Worm (Caenorhabditis elegans) whole organism, L2 larva: ENCODE data around the gene C45G9.8.
A peak's percentile ranks its signal among the peaks of the same experiment; 100 is the strongest.

Experiments
- C34F6.9 ChIP-seq: fragments of 150-350 bp; optimal IDR thresholded peaks from 2 replicates; lab custom pipeline; 2014; ENCODE audit warnings: missing biosample characterization, missing genetic modification characterization
- F13H6.1 ChIP-seq: sonication (generic microtip); optimal IDR thresholded peaks from 2 replicates; lab custom pipeline; 2016; ENCODE audit warnings: missing genetic modification characterization, missing compliant biosample characterization
- R02D3.7 ChIP-seq: fragments of 150-350 bp; optimal IDR thresholded peaks from 2 replicates; lab custom pipeline; 2014; ENCODE audit warnings: missing biosample characterization, missing genetic modification characterization
- Y55F3AM.14 ChIP-seq: fragments of 200-800 bp; sonication (Bioruptor generic); optimal IDR thresholded peaks from 2 replicates; lab custom pipeline; 2018; ENCODE audit warnings: mild to moderate bottlenecking, missing genetic modification characterization, missing compliant biosample characterization
- ZK546.5 ChIP-seq: sonication (generic microtip); optimal IDR thresholded peaks from 2 replicates; lab custom pipeline; 2017; ENCODE audit warnings: missing biosample characterization, missing genetic modification characterization
- alr-1 ChIP-seq: fragments of 150-350 bp; optimal IDR thresholded peaks from 2 replicates; lab custom pipeline; 2014; ENCODE audit warnings: missing biosample characterization, missing genetic modification characterization
- aly-2 ChIP-seq: fragments of 150-350 bp; optimal IDR thresholded peaks from 2 replicates; lab custom pipeline; 2014; ENCODE audit warnings: missing biosample characterization, missing genetic modification characterization
- ama-1 ChIP-seq: fragments of 150-350 bp; optimal IDR thresholded peaks from 2 replicates; lab custom pipeline; 2018; ENCODE audit warnings: inconsistent platforms
- blmp-1 ChIP-seq: sonication (generic microtip); optimal IDR thresholded peaks from 2 replicates; lab custom pipeline; 2017; ENCODE audit warnings: missing genetic modification characterization, mild to moderate bottlenecking, missing compliant biosample characterization, antibody characterized with exemption, moderate library complexity; ENCODE audit not compliant: insufficient read depth
- ceh-16 ChIP-seq: fragments of 150-350 bp; optimal IDR thresholded peaks from 2 replicates; lab custom pipeline; 2014; ENCODE audit warnings: missing biosample characterization, missing genetic modification characterization
- ceh-82 ChIP-seq: fragments of 150-350 bp; optimal IDR thresholded peaks from 2 replicates; lab custom pipeline; 2014; ENCODE audit warnings: missing biosample characterization, missing genetic modification characterization
- crh-2 ChIP-seq: sonication (generic microtip); optimal IDR thresholded peaks from 2 replicates; lab custom pipeline; 2017; ENCODE audit warnings: missing biosample characterization, missing genetic modification characterization
- dmd-4 ChIP-seq: sonication (generic microtip); optimal IDR thresholded peaks from 2 replicates; lab custom pipeline; 2017; ENCODE audit warnings: missing biosample characterization, missing genetic modification characterization
- egl-27 ChIP-seq: sonication (generic microtip); optimal IDR thresholded peaks from 3 replicates; lab custom pipeline; 2017; ENCODE audit warnings: missing biosample characterization, missing genetic modification reagents, missing genetic modification characterization
- elt-1 ChIP-seq: fragments of 150-350 bp; optimal IDR thresholded peaks from 2 replicates; lab custom pipeline; 2014; ENCODE audit warnings: missing biosample characterization, missing genetic modification characterization
- elt-3 ChIP-seq: sonication (generic microtip); optimal IDR thresholded peaks from 2 replicates; lab custom pipeline; 2017; ENCODE audit warnings: missing biosample characterization, missing genetic modification characterization
- fos-1 ChIP-seq: fragments of 150-350 bp; optimal IDR thresholded peaks from 2 replicates; lab custom pipeline; 2014; ENCODE audit warnings: missing biosample characterization, missing genetic modification characterization
- gmeb-1 ChIP-seq: fragments of 150-350 bp; optimal IDR thresholded peaks from 2 replicates; lab custom pipeline; 2014; ENCODE audit warnings: missing biosample characterization, missing genetic modification characterization
- lin-11 ChIP-seq: fragments of 150-350 bp; sonication (generic microtip); optimal IDR thresholded peaks from 2 replicates; lab custom pipeline; 2014; ENCODE audit warnings: missing biosample characterization, missing genetic modification characterization, inconsistent platforms, mixed read lengths
- lin-13 ChIP-seq: fragments of 150-350 bp; optimal IDR thresholded peaks from 2 replicates; lab custom pipeline; 2014; ENCODE audit warnings: missing biosample characterization, missing genetic modification reagents, missing genetic modification characterization
- lin-39 ChIP-seq: fragments of 150-350 bp; optimal IDR thresholded peaks from 2 replicates; lab custom pipeline; 2014; ENCODE audit warnings: missing biosample characterization, missing genetic modification reagents, missing genetic modification characterization
- lsy-2 ChIP-seq, 2 experiments: fragments of 150-350 bp in 1 of 2; sonication (generic microtip) in 1 of 2; optimal IDR thresholded peaks; 2 replicates each; lab custom pipeline; 2014 to 2017; ENCODE audit warnings: missing biosample characterization in 2 of 2, missing genetic modification characterization in 2 of 2
- mab-5 ChIP-seq: fragments of 150-350 bp; optimal IDR thresholded peaks from 2 replicates; lab custom pipeline; 2014; ENCODE audit warnings: missing biosample characterization, missing genetic modification characterization
- mbf-1 ChIP-seq: sonication (generic microtip); optimal IDR thresholded peaks from 2 replicates; lab custom pipeline; 2017; ENCODE audit warnings: missing biosample characterization, missing genetic modification characterization
- mdl-1 ChIP-seq, 2 experiments: fragments of 150-350 bp in 1 of 2; sonication (generic microtip) in 1 of 2; optimal IDR thresholded peaks; 2 replicates each; lab custom pipeline; 2017; ENCODE audit warnings: missing biosample characterization in 2 of 2, missing genetic modification characterization in 2 of 2
- nhr-10 ChIP-seq: sonication (generic microtip); optimal IDR thresholded peaks from 2 replicates; lab custom pipeline; 2017; ENCODE audit warnings: missing biosample characterization, missing genetic modification characterization
- nhr-11 ChIP-seq: fragments of 150-350 bp; optimal IDR thresholded peaks from 2 replicates; lab custom pipeline; 2014; ENCODE audit warnings: missing biosample characterization, missing genetic modification characterization
- nhr-12 ChIP-seq: fragments of 150-350 bp; optimal IDR thresholded peaks from 2 replicates; lab custom pipeline; 2014; ENCODE audit warnings: missing biosample characterization, missing genetic modification characterization
- nhr-129 ChIP-seq: fragments of 150-350 bp; optimal IDR thresholded peaks from 2 replicates; lab custom pipeline; 2014; ENCODE audit warnings: missing biosample characterization, missing genetic modification characterization
- nhr-21 ChIP-seq: fragments of 150-350 bp; optimal IDR thresholded peaks from 2 replicates; lab custom pipeline; 2014; ENCODE audit warnings: missing biosample characterization, missing genetic modification characterization
- nhr-23 ChIP-seq: fragments of 150-350 bp; optimal IDR thresholded peaks from 2 replicates; lab custom pipeline; 2014; ENCODE audit warnings: missing biosample characterization, missing genetic modification reagents, missing genetic modification characterization
- nhr-237 ChIP-seq: fragments of 150-350 bp; optimal IDR thresholded peaks from 2 replicates; lab custom pipeline; 2014; ENCODE audit warnings: missing biosample characterization, missing genetic modification characterization
- nhr-25 ChIP-seq: fragments of 150-350 bp; sonication (generic microtip); optimal IDR thresholded peaks from 3 replicates; lab custom pipeline; 2014; ENCODE audit warnings: missing biosample characterization, missing genetic modification characterization
- nhr-6 ChIP-seq: fragments of 150-350 bp; optimal IDR thresholded peaks from 2 replicates; lab custom pipeline; 2014; ENCODE audit warnings: missing biosample characterization, missing genetic modification characterization
- nhr-77 ChIP-seq: fragments of 150-350 bp; optimal IDR thresholded peaks from 2 replicates; lab custom pipeline; 2014; ENCODE audit warnings: missing biosample characterization, missing genetic modification characterization
- peb-1 ChIP-seq: fragments of 150-350 bp; optimal IDR thresholded peaks from 2 replicates; lab custom pipeline; 2014; ENCODE audit warnings: missing biosample characterization, missing genetic modification characterization
- sem-4 ChIP-seq: fragments of 150-350 bp; optimal IDR thresholded peaks from 2 replicates; lab custom pipeline; 2014; ENCODE audit warnings: missing biosample characterization, missing genetic modification reagents, missing genetic modification characterization
- skn-1 ChIP-seq: sonication (generic microtip); optimal IDR thresholded peaks from 2 replicates; lab custom pipeline; 2017; ENCODE audit warnings: missing biosample characterization, missing genetic modification characterization
- sma-3 ChIP-seq: sonication (generic microtip); optimal IDR thresholded peaks from 2 replicates; lab custom pipeline; 2016; ENCODE audit warnings: missing genetic modification reagents, missing genetic modification characterization, missing compliant biosample characterization
- sma-9 ChIP-seq, 2 experiments: fragments of 150-350 bp in 1 of 2; sonication (generic microtip) in 1 of 2; optimal IDR thresholded peaks; 2 replicates each; lab custom pipeline; 2014 to 2016; ENCODE audit warnings: missing genetic modification characterization in 2 of 2, mild to moderate bottlenecking in 1 of 2, missing biosample characterization in 1 of 2, missing compliant biosample characterization in 1 of 2, missing genetic modification reagents in 1 of 2, moderate library complexity in 1 of 2
- snpc-4 ChIP-seq: fragments of 150-350 bp; optimal IDR thresholded peaks from 2 replicates; lab custom pipeline; 2014; ENCODE audit warnings: missing biosample characterization, missing genetic modification characterization
- unc-39 ChIP-seq: fragments of 150-350 bp; optimal IDR thresholded peaks from 2 replicates; lab custom pipeline; 2014; ENCODE audit warnings: missing biosample characterization, missing genetic modification characterization
- unc-55 ChIP-seq: fragments of 150-350 bp; sonication (generic microtip); optimal IDR thresholded peaks from 3 replicates; lab custom pipeline; 2014; ENCODE audit warnings: missing biosample characterization, missing genetic modification reagents, missing genetic modification characterization
- unc-62 ChIP-seq: fragments of 150-350 bp; optimal IDR thresholded peaks from 2 replicates; lab custom pipeline; 2014; ENCODE audit warnings: missing biosample characterization, missing genetic modification reagents, missing genetic modification characterization
- zag-1 ChIP-seq: fragments of 150-350 bp; optimal IDR thresholded peaks from 2 replicates; lab custom pipeline; 2014; ENCODE audit warnings: missing biosample characterization, missing genetic modification characterization
- ztf-1 ChIP-seq: fragments of 200-800 bp; sonication (Bioruptor generic); conservative IDR thresholded peaks from 2 replicates; pipeline ENCODE4 v1.3.6; 2022; ENCODE audit warnings: missing genetic modification characterization, missing compliant biosample characterization
- ztf-11 ChIP-seq: sonication (generic microtip); optimal IDR thresholded peaks from 2 replicates; lab custom pipeline; 2017; ENCODE audit warnings: missing biosample characterization, missing genetic modification characterization
- ztf-4 ChIP-seq: fragments of 150-350 bp; optimal IDR thresholded peaks from 2 replicates; lab custom pipeline; 2014; ENCODE audit warnings: missing biosample characterization, missing genetic modification characterization

The C45G9.8 gene

ce11 chrIII:5078062-5078461, 24.6 kb upstream of the C45G9.8 start:
- TF ChIP-seq lin-39 (tag; lab: Kevin White, UChicago) (no peak), snpc-4 (tag; lab: Kevin White, UChicago) (no peak), nhr-129 (tag; lab: Kevin White, UChicago) (peak; percentile 82), blmp-1 (tag; lab: Kevin White, UChicago) (peak; percentile 65), ama-1 (lab: Kevin White, UChicago) (peak; percentile 43), nhr-25 (peak; percentile 14), nhr-23 (tag; lab: Kevin White, UChicago) (no peak), crh-2 (peak; percentile 90), R02D3.7 (tag; lab: Kevin White, UChicago) (no peak), lin-13 (peak; percentile 14), mab-5 (tag; lab: Kevin White, UChicago) (no peak), aly-2 (tag; lab: Kevin White, UChicago) (no peak), fos-1 (tag; lab: Kevin White, UChicago) (peak; percentile 69), nhr-6 (peak; percentile 2), zag-1 (tag; lab: Kevin White, UChicago) (no peak), F13H6.1 (peak; percentile 89), ztf-4 (peak; percentile 75), egl-27 (tag; lab: Kevin White, UChicago) (peak; percentile 66), peb-1 (no peak), alr-1 (tag; lab: Kevin White, UChicago) (no peak), sma-9 (GFP tag; optimal IDR thresholded peaks at IDR 0.05; lab: Kevin White, UChicago) (peak; percentile 99), sma-9 (tag; optimal IDR thresholded peaks at IDR 0.05; lab: Kevin White, UChicago) (no peak), skn-1 (tag; lab: Kevin White, UChicago) (peak; percentile 63), C34F6.9 (tag; lab: Kevin White, UChicago) (peak; percentile 51), lsy-2 (tag; optimal IDR thresholded peaks at IDR 0.05; lab: Kevin White, UChicago) (peak in 1 of 2 experiments; percentile 76), mdl-1 (tag; optimal IDR thresholded peaks at IDR 0.05; lab: Kevin White, UChicago) (peak; percentile 76 to 88), unc-62 (no peak), unc-39 (tag; lab: Kevin White, UChicago) (no peak), nhr-21 (peak; percentile 91), mbf-1 (no peak), ZK546.5 (tag; lab: Kevin White, UChicago) (no peak), sma-3 (GFP tag; lab: Kevin White, UChicago) (peak; percentile 81), ztf-11 (tag; lab: Kevin White, UChicago) (no peak), lin-11 (tag; lab: Kevin White, UChicago) (no peak), nhr-11 (tag; lab: Kevin White, UChicago) (no peak), elt-3 (tag; lab: Kevin White, UChicago) (no peak), unc-55 (GFP tag; lab: Kevin White, UChicago) (no peak), Y55F3AM.14 (GFP tag; lab: Kevin White, UChicago) (peak; percentile 62), gmeb-1 (tag; lab: Kevin White, UChicago) (peak; percentile 61), ceh-82 (tag; lab: Kevin White, UChicago) (no peak), sem-4 (no peak), ztf-1 (no peak), dmd-4 (tag; lab: Kevin White, UChicago) (no peak), nhr-10 (no peak), nhr-77 (no peak), nhr-12 (tag; lab: Kevin White, UChicago) (no peak), nhr-237 (tag; lab: Kevin White, UChicago) (no peak), ceh-16 (tag; lab: Kevin White, UChicago) (no peak), elt-1 (no peak)
